Worm (Caenorhabditis elegans) whole organism, L4/young adult: ENCODE results near the gene C04G2.5.

Experiments used
- dao-5 ChIP-seq: sonication (generic microtip); optimal IDR thresholded peaks from 2 replicates; lab custom pipeline; 2016; ENCODE audit warnings: missing genotype, missing genetic modification characterization, moderate library complexity, missing compliant biosample characterization
- him-1 ChIP-seq: sonication (generic microtip); optimal IDR thresholded peaks from 2 replicates; lab custom pipeline; 2016; ENCODE audit warnings: missing genotype, missing genetic modification reagents, missing genetic modification characterization, missing compliant biosample characterization

- TF ChIP-seq dao-5 (tag; lab: Kevin White, UChicago) (no peak), him-1 (tag; lab: Kevin White, UChicago) (no peak)
These were observed 49.1 kb downstream of the C04G2.5 start for ce11 chrIV:10046005-10046404.
